Worm (Caenorhabditis elegans) whole organism, L4 larva: ENCODE measurements around the gene C29F3.7.

Experiments
- D1046.2 ChIP-seq: fragments of 200-800 bp; sonication (Bioruptor generic); IDR thresholded peaks from 2 replicates; pipeline ENCODE4 v1.3.6; 2022; ENCODE audit warnings: missing genetic modification characterization, missing compliant biosample characterization
- F10B5.3 ChIP-seq: sonication (generic microtip); optimal IDR thresholded peaks from 2 replicates; lab custom pipeline; 2016; ENCODE audit warnings: mild to moderate bottlenecking, missing genetic modification characterization, missing compliant biosample characterization
- F26F4.8 ChIP-seq: fragments of 200-800 bp; sonication (Bioruptor generic); conservative IDR thresholded peaks from 2 replicates; pipeline ENCODE4 v1.3.6; 2022; ENCODE audit warnings: missing genetic modification characterization, missing compliant biosample characterization
- Y105C5A.15 ChIP-seq: fragments of 200-800 bp; sonication (Bioruptor generic); IDR thresholded peaks from 2 replicates; pipeline ENCODE4 v1.3.6; 2022; ENCODE audit warnings: missing genetic modification characterization, missing compliant biosample characterization
- Y48G9A.11 ChIP-seq: fragments of 200-800 bp; sonication (Bioruptor generic); IDR thresholded peaks from 2 replicates; pipeline ENCODE4 v1.3.6; 2022; ENCODE audit warnings: missing genetic modification reagents, missing genetic modification characterization, missing compliant biosample characterization
- aly-2 ChIP-seq: sonication (generic microtip); optimal IDR thresholded peaks from 2 replicates; lab custom pipeline; 2018; ENCODE audit warnings: missing biosample characterization, missing genetic modification characterization
- arid-1 ChIP-seq: fragments of 200-800 bp; sonication (Bioruptor generic); conservative IDR thresholded peaks from 2 replicates; pipeline ENCODE4 v1.3.6; 2022; ENCODE audit warnings: missing genetic modification reagents, missing genetic modification characterization, missing compliant biosample characterization
- attf-4 ChIP-seq: sonication (generic microtip); optimal IDR thresholded peaks from 3 replicates; lab custom pipeline; 2017; ENCODE audit warnings: missing biosample characterization, missing genetic modification characterization
- ceh-20 ChIP-seq: fragments of 200-800 bp; sonication (Bioruptor generic); IDR thresholded peaks from 2 replicates; pipeline ENCODE4 v1.3.6; 2022; ENCODE audit warnings: missing genetic modification reagents, missing genetic modification characterization, missing compliant biosample characterization
- ceh-28 ChIP-seq: fragments of 150-350 bp; optimal IDR thresholded peaks from 2 replicates; lab custom pipeline; 2014; ENCODE audit warnings: missing biosample characterization, missing genetic modification reagents, missing genetic modification characterization
- ceh-62 ChIP-seq: sonication (generic microtip); optimal IDR thresholded peaks from 2 replicates; lab custom pipeline; 2017; ENCODE audit warnings: missing biosample characterization, missing genetic modification characterization
- daf-12 ChIP-seq: fragments of 150-350 bp; optimal IDR thresholded peaks from 2 replicates; lab custom pipeline; 2014; ENCODE audit warnings: missing biosample characterization, missing genetic modification reagents, missing genetic modification characterization
- daf-16 ChIP-seq, 3 experiments: sonication (generic microtip); optimal IDR thresholded peaks; 2 replicates each; lab custom pipeline; 2016 to 2017; ENCODE audit warnings: missing genetic modification characterization in 3 of 3, missing genetic modification reagents in 3 of 3, mild to moderate bottlenecking in 2 of 3, missing compliant biosample characterization in 2 of 3, missing biosample characterization in 1 of 3, moderate library complexity in 1 of 3
- daf-19 ChIP-seq: fragments of 200-800 bp; sonication (Bioruptor generic); conservative IDR thresholded peaks from 2 replicates; pipeline ENCODE4 v1.3.6; 2022; ENCODE audit warnings: missing genetic modification characterization, missing compliant biosample characterization
- dmd-6 ChIP-seq: fragments of 200-800 bp; sonication (Bioruptor generic); IDR thresholded peaks from 2 replicates; pipeline ENCODE4 v1.3.6; 2022; ENCODE audit warnings: missing genetic modification reagents, missing genetic modification characterization, missing compliant biosample characterization
- dve-1 ChIP-seq: sonication (generic microtip); optimal IDR thresholded peaks from 2 replicates; lab custom pipeline; 2017; ENCODE audit warnings: antibody characterized with exemption, mild to moderate bottlenecking, missing genetic modification characterization, missing compliant biosample characterization; ENCODE audit not compliant: insufficient read depth
- egl-43 ChIP-seq: fragments of 200-800 bp; sonication (Bioruptor generic); IDR thresholded peaks from 2 replicates; pipeline ENCODE4 v1.3.6; 2022; ENCODE audit warnings: missing genetic modification reagents, missing genetic modification characterization, missing compliant biosample characterization
- hif-1 ChIP-seq, 2 experiments: sonication (generic microtip); optimal IDR thresholded peaks; 2 replicates each; lab custom pipeline; 2016 to 2017; ENCODE audit warnings: missing compliant biosample characterization in 2 of 2, missing genetic modification characterization in 2 of 2, missing genetic modification reagents in 2 of 2, missing genotype in 2 of 2, mild to moderate bottlenecking in 1 of 2
- hlh-30 ChIP-seq: sonication (generic microtip); optimal IDR thresholded peaks from 2 replicates; lab custom pipeline; 2017; ENCODE audit warnings: antibody characterized with exemption, mild to moderate bottlenecking, missing genetic modification characterization, missing compliant biosample characterization; ENCODE audit not compliant: insufficient read depth
- madf-9 ChIP-seq: fragments of 200-800 bp; sonication (Bioruptor generic); conservative IDR thresholded peaks from 2 replicates; pipeline ENCODE4 v1.3.6; 2022; ENCODE audit warnings: missing genetic modification reagents, missing genetic modification characterization, missing compliant biosample characterization
- mdl-1 ChIP-seq, 2 experiments: fragments of 150-350 bp in 1 of 2; sonication (generic microtip) in 1 of 2; optimal IDR thresholded peaks; 2 replicates each; lab custom pipeline; 2014 to 2017; ENCODE audit warnings: missing biosample characterization in 2 of 2, missing genetic modification characterization in 2 of 2
- mdt-29 ChIP-seq: fragments of 200-800 bp; sonication (Bioruptor generic); IDR thresholded peaks from 2 replicates; pipeline ENCODE4 v1.3.6; 2022; ENCODE audit warnings: missing genetic modification reagents, missing genetic modification characterization, missing compliant biosample characterization
- nhr-28 ChIP-seq: fragments of 150-350 bp; optimal IDR thresholded peaks from 2 replicates; lab custom pipeline; 2014; ENCODE audit warnings: missing biosample characterization, missing genetic modification characterization
- nhr-41 ChIP-seq: fragments of 200-800 bp; sonication (Bioruptor generic); IDR thresholded peaks from 2 replicates; pipeline ENCODE4 v1.3.6; 2022; ENCODE audit warnings: missing genetic modification reagents, missing genetic modification characterization, missing compliant biosample characterization
- nhr-6 ChIP-seq: fragments of 150-350 bp; optimal IDR thresholded peaks from 2 replicates; lab custom pipeline; 2014; ENCODE audit warnings: missing biosample characterization, missing genetic modification characterization
- nhr-77 ChIP-seq: fragments of 150-350 bp; optimal IDR thresholded peaks from 2 replicates; lab custom pipeline; 2014; ENCODE audit warnings: missing biosample characterization, missing genetic modification characterization
- pqm-1 ChIP-seq: sonication (generic microtip); optimal IDR thresholded peaks from 2 replicates; lab custom pipeline; 2017; ENCODE audit warnings: missing biosample characterization, missing genetic modification characterization
- unc-130 ChIP-seq: sonication (generic microtip); optimal IDR thresholded peaks from 2 replicates; lab custom pipeline; 2016; ENCODE audit warnings: missing genetic modification reagents, missing genetic modification characterization, missing compliant biosample characterization
- unc-62 ChIP-seq, 3 experiments: fragments of 150-350 bp in 1 of 3; sonication (generic microtip); optimal IDR thresholded peaks in 2 of 3; peaks in 1 of 3; 1 replicate in 1 of 3; 2 replicates in 2 of 3; lab custom pipeline; 2014 to 2017; ENCODE audit warnings: missing biosample characterization in 3 of 3, missing genetic modification characterization in 3 of 3, missing genetic modification reagents in 3 of 3, missing genotype in 1 of 3
- zip-11 ChIP-seq: fragments of 200-800 bp; sonication (Bioruptor generic); IDR thresholded peaks from 2 replicates; pipeline ENCODE4 v1.3.6; 2022; ENCODE audit warnings: missing genetic modification characterization, missing compliant biosample characterization
- ztf-11 ChIP-seq: fragments of 150-350 bp; optimal IDR thresholded peaks from 2 replicates; lab custom pipeline; 2014; ENCODE audit warnings: missing biosample characterization, missing genetic modification characterization

Gene C29F3.7

DNA sequence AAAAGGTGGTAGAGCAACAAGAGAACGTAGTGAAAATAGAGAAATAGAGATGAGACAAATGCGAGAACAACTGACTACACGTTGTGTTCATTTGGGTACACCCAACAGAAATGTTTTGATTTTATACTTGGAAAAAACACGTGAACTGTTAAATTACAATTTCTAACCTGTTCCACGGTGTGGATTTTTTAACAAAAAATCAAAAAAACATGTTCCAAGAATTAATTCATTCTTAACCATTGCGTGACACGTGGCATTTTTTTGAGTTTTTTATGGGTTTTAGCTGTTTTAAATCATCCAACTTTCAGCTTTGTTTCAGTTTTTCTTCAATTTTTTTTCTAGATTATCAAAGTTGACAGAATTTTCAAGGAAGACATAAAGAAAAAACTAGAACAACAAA lies 6.7 kb downstream of the C29F3.7 start, which contains the start of gene ech-1.1:
Gene ech-1.1 (minus strand): TSS at position 101 of the 400 bp plus-strand sequence.
- peak; percentile 14 for TF ChIP-seq nhr-28 (tag; lab: Kevin White, UChicago)
- TF ChIP-seq, all 104 proteins: peak for 1; not testable (repeated sequence) for 103

DNA sequence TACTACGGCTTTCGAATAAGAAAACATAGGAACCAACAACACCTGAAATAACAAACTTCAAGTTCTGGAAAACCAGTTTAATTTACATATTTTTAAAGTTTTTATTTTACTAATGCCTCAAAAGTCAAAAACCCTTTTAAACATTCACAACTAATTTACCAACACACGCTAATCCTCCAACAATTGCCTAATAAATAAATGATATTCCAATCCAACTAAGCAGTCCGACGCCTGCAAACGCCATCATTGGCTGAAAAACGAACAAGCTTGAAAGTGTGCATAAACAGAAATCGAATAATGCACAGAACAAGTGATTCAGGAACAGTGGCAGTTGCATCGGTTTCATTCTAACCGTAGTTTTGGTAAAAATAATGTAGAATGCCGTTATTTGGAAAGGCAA lies 13.1 kb downstream of the C29F3.7 start:
- TF ChIP-seq ceh-62 (tag; lab: Kevin White, UChicago) (no peak), unc-62 (GFP tag; optimal IDR thresholded peaks at IDR 0.05 in 1 of 2; lab: Kevin White, UChicago) (peak in 1 of 2 experiments; percentile 95), unc-62 (tag; optimal IDR thresholded peaks at IDR 0.05; lab: Kevin White, UChicago) (no peak)

DNA sequence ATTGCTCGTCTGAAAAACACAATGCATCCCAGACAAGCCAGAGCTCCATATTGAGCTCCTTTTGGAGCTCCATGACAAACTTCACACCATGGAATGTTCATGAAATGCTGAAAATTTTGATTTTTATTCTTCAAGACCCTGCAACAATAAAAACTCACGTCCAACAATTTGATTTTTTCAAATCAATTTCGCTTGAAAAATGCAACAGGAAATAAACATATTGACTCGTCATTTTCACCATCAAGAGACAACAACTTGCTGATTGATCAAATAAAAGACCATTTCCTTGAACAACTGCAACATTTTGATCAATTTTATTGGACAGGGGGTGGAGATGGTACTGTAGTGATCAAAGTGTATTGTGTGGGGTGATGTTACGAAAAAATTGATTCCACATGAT lies 15.0 kb downstream of the C29F3.7 start, which contains the start of gene nhr-269:
Gene nhr-269 (minus strand): TSS at position 101 of the 400 bp plus-strand sequence.
- no peak for TF ChIP-seq D1046.2 (GFP tag; lab: Robert Waterston, UW)
- no peak for TF ChIP-seq arid-1 (GFP tag; lab: Robert Waterston, UW)
- no peak for TF ChIP-seq ceh-20 (GFP tag; lab: Robert Waterston, UW)
- TF ChIP-seq dve-1 (tag; lab: Kevin White, UChicago), result no peak
- no peak for TF ChIP-seq pqm-1 (tag; lab: Kevin White, UChicago)
- TF ChIP-seq F10B5.3 (tag; lab: Kevin White, UChicago), result no peak
- no peak for TF ChIP-seq egl-43
- no peak for TF ChIP-seq hif-1 (tag; optimal IDR thresholded peaks at IDR 0.05; lab: Kevin White, UChicago)

DNA sequence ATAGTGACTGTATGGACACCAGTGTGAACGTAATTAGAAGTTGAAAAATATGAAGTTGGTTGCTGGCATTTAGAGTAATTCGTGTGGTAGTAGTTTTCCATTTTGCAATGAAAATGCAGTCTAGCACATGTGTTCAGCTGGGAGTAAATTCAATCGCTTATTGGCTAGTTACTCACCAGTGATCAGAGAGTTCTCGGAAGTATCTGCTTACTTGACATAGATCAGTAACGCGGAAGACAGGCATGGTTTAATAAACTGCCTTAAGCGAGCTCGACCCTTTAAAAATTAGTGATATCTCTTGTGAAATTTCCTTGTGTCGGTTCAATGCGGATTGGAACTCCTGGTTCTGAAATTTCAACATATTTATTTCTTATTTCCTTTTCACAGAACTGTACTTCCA lies 21.5 kb downstream of the C29F3.7 start, which contains the start of gene srh-52:
Gene srh-52 (minus strand): TSS at position 101 of the 400 bp plus-strand sequence.
- TF ChIP-seq nhr-77 (no peak), ceh-28 (tag; lab: Kevin White, UChicago) (no peak), madf-9 (GFP tag; lab: Robert Waterston, UW) (no peak), Y48G9A.11 (no peak)

DNA sequence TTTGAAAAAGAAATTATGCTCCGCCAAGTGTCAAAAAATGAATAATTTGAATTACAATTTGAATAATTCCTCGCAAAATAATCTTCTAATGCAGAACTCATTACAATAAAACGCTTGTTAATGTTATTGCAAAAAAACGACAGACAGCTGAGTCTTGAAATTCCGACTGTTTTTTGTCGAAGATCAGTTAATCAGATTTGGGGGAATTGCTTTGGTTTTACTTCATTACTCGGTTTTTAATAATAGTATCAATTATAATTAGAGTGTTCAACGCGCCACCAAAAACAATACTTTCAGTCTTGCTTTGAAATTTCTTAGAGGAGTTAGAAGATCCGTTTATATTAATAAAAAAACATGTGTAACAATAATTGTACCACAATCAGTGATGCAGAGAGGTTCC lies 23.2 kb downstream of the C29F3.7 start, which contains the start of gene srh-122:
Gene srh-122 (minus strand): TSS at position 101 of the 400 bp plus-strand sequence.
- TF ChIP-seq unc-130 (GFP tag; lab: Kevin White, UChicago) (no peak), nhr-6 (tag; lab: Kevin White, UChicago) (no peak), daf-12 (tag; lab: Kevin White, UChicago) (no peak), attf-4 (tag; lab: Kevin White, UChicago) (no peak), daf-19 (GFP tag; lab: Robert Waterston, UW) (no peak), mdt-29 (GFP tag; lab: Robert Waterston, UW) (no peak), dmd-6 (no peak), nhr-41 (no peak), F26F4.8 (GFP tag; lab: Robert Waterston, UW) (no peak), nhr-77 (no peak), aly-2 (tag; lab: Kevin White, UChicago) (no peak), zip-11 (GFP tag; lab: Robert Waterston, UW) (no peak), Y105C5A.15 (no peak), mdl-1 (tag; optimal IDR thresholded peaks at IDR 0.05; lab: Kevin White, UChicago) (no peak), hif-1 (tag; optimal IDR thresholded peaks at IDR 0.05; lab: Kevin White, UChicago) (no peak), daf-16 (GFP tag; optimal IDR thresholded peaks at IDR 0.05; lab: Kevin White, UChicago) (no peak), daf-16 (tag; optimal IDR thresholded peaks at IDR 0.05; lab: Kevin White, UChicago) (no peak), ztf-11 (tag; lab: Kevin White, UChicago) (no peak), hlh-30 (no peak)
